Fruit fly (Drosophila melanogaster) whole organism, prepupa: ENCODE data around the gene ais.

Experiments
- CG11902 ChIP-seq: fragments of 200-800 bp; sonication (Bioruptor generic); optimal IDR thresholded peaks from 3 replicates; lab custom pipeline; 2016; ENCODE audit warnings: missing biosample characterization, missing genetic modification characterization
- CG1621 ChIP-seq: fragments of 200-800 bp; sonication (Bioruptor generic); optimal IDR thresholded peaks from 3 replicates; lab custom pipeline; 2018; ENCODE audit warnings: missing biosample characterization, mild to moderate bottlenecking, missing genetic modification characterization
- Lpt ChIP-seq: fragments of 200-800 bp; sonication (Bioruptor generic); optimal IDR thresholded peaks from 3 replicates; lab custom pipeline; 2016; ENCODE audit warnings: missing biosample characterization, missing genetic modification characterization
- Sox102F ChIP-seq: fragments of 200-800 bp; sonication (Bioruptor generic); optimal IDR thresholded peaks from 2 replicates; lab custom pipeline; 2016; ENCODE audit warnings: missing biosample characterization, mild to moderate bottlenecking, missing genetic modification characterization
- Sox14 ChIP-seq: fragments of 200-800 bp; sonication (Bioruptor generic); optimal IDR thresholded peaks from 3 replicates; lab custom pipeline; 2016; ENCODE audit warnings: missing biosample characterization, missing genetic modification characterization
- dsx ChIP-seq: fragments of 200-800 bp; optimal IDR thresholded peaks from 3 replicates; lab custom pipeline; 2019; ENCODE audit warnings: missing biosample characterization, mild to moderate bottlenecking, missing genetic modification characterization, moderate library complexity; ENCODE audit not compliant: poor library complexity, severe bottlenecking
- topi ChIP-seq: fragments of 200-800 bp; sonication (Bioruptor generic); optimal IDR thresholded peaks from 3 replicates; lab custom pipeline; 2016; ENCODE audit warnings: missing biosample characterization, missing genetic modification characterization

- TF ChIP-seq Sox102F: no peak
- no peak for TF ChIP-seq CG11902 (GFP tag; lab: Kevin White, UChicago)
- TF ChIP-seq CG1621 (tag; lab: Kevin White, UChicago): no peak
- no peak for TF ChIP-seq Lpt (GFP tag; lab: Kevin White, UChicago)
- TF ChIP-seq dsx (GFP tag; lab: Kevin White, UChicago): no peak
- no peak for TF ChIP-seq Sox14
- no peak for TF ChIP-seq topi (GFP tag; lab: Kevin White, UChicago)
Observed at dm6 chr3L:17802107-17802506, 2.4 kb downstream of the ais start, which contains the start of gene NUCB1.
